Worm (Caenorhabditis elegans) whole organism, L4/young adult: Measurements from ENCODE around the gene str-63.

Source experiments
- W03F9.2 ChIP-seq: fragments of 150-350 bp; optimal IDR thresholded peaks from 2 replicates; lab custom pipeline; 2014; ENCODE audit warnings: missing biosample characterization, missing genetic modification characterization
- dao-5 ChIP-seq: sonication (generic microtip); optimal IDR thresholded peaks from 2 replicates; lab custom pipeline; 2016; ENCODE audit warnings: missing genotype, missing genetic modification characterization, moderate library complexity, missing compliant biosample characterization

DNA sequence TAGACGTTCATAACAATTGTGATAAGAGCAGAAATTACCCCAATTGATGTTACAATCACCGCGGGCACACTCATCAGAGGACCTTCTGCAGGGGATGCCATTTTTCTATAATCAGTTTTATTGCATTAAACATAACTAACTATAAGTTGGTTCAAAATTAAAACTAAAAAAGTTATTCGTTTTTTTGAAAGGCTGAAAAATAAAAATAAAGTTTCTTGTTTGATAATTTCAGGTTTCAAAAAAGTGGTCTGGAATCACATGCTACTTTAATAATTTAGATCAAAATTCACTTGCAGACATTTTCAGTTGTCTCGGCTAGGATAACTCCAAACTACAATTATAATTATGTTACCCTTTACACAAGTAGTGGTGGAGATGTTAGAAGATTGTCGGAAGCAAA is 49.5 kb upstream of the str-63 start, which contains the start of gene srbc-1:
- TF ChIP-seq dao-5 (tag; lab: Kevin White, UChicago) (no peak), W03F9.2 (tag; lab: Kevin White, UChicago) (no peak)
